Worm (Caenorhabditis elegans) whole organism, midembryonic: ENCODE results near the gene cmk-1.

ENCODE experiments used
- T22C8.4 ChIP-seq: fragments of 200-800 bp; sonication (Bioruptor generic); IDR thresholded peaks from 2 replicates; pipeline ENCODE4 v1.3.6; 2022; ENCODE audit warnings: missing genetic modification characterization, missing compliant biosample characterization
- med-1 ChIP-seq: sonication (generic microtip); optimal IDR thresholded peaks from 2 replicates; lab custom pipeline; 2017; ENCODE audit warnings: missing genetic modification characterization, mild to moderate bottlenecking, missing compliant biosample characterization, antibody characterized with exemption, missing genetic modification reagents; ENCODE audit not compliant: insufficient read depth

DNA sequence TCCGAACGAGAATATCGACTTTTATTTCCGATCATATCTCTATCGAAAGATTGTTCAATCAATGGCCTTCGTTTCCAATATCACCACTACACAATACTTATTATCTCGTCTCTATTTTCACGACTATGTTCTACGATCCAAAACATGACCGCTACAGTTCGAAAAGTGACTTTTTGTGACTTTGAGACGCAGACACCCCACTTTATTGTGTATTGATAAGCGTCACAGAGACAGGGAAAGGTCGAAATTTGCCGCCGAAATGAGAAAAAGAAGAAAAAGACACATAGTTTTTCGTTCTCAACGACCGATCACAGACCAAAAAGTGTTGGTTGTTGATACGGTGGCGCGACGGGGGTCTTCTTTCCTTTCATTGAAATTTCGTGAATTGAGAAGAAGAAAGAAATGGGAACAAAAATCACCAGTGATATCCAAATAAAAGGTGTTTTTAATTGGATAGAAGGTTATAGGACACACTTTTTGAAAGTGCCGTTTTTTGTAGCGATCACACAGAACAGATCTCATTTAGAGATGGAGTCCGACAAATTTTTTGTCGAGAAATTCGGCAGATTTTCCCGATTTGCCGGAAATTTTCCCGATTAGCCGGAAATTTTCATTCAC lies 35.2 kb downstream of the cmk-1 start:
- TF ChIP-seq T22C8.4 (no peak), med-1 (no peak)
